Fruit fly (Drosophila melanogaster): ENCODE results near the gene gzl.

The gzl gene

DNA sequence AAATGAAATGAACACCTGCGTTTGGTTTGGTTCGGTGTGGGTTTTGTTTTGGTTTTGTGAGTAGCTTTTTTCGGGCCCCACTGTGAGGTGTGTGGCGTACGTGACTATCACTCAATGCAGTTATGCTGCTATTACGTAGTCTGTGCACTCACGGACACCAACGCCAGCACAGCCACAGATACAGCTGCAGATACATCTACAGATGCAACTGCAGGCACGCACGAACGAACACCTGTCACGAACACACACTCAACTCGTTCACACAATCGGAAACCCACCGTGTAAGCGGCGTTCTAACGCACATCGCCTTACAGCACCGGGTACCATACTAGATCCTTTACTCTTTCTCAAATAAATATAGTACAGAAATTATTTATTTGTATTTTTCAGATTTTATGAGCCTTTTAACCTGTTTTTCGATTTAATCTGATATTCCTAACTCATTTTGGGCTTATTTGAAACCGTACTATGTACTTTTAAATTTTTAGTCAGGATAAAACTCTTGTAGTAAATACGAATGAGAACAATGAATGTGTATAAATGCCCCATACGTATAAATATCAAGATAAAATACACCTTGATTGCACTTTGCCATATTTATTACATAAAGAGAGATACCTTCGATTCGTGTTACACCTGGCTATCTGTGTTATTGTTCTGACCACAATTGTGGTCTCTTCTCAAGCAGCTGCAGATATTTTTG lies 42.9 kb downstream of the gzl start (continued):
- peak; percentile 57 for TF ChIP-seq CG10979 (tag; optimal IDR thresholded peaks at IDR 0.05)
- no peak for TF ChIP-seq corto (GFP tag; optimal IDR thresholded peaks at IDR 0.05)
- no peak for TF ChIP-seq slou (GFP tag; optimal IDR thresholded peaks at IDR 0.05)
- TF ChIP-seq fd102C (GFP tag; optimal IDR thresholded peaks at IDR 0.05): no peak
- no peak for TF ChIP-seq wdn (GFP tag; IDR thresholded peaks at IDR 0.05)
- TF ChIP-seq NK7.1 (GFP tag; optimal IDR thresholded peaks at IDR 0.05): no peak
- no peak for TF ChIP-seq lov (optimal IDR thresholded peaks at IDR 0.05)
- no peak for TF ChIP-seq lov (GFP tag; IDR thresholded peaks at IDR 0.05)
- no peak for TF ChIP-seq CG1233 (GFP tag; optimal IDR thresholded peaks at IDR 0.05)
- peak; percentile 14 for TF ChIP-seq unpg (GFP tag; optimal IDR thresholded peaks at IDR 0.05)
- peak; percentile 43 for TF ChIP-seq CG14710 (tag; optimal IDR thresholded peaks at IDR 0.05)
- TF ChIP-seq bcd (GFP tag; optimal IDR thresholded peaks at IDR 0.05): no peak
- no peak for TF ChIP-seq klu (GFP tag; IDR thresholded peaks at IDR 0.05)
- peak; percentile 18 for TF ChIP-seq fd96Cb (tag; optimal IDR thresholded peaks at IDR 0.05)
- no peak for TF ChIP-seq CG14860 (GFP tag; IDR thresholded peaks at IDR 0.05; ENCODE audit: partially characterized antibody)
- TF ChIP-seq Blimp-1 (GFP tag; optimal IDR thresholded peaks at IDR 0.05): no peak
- TF ChIP-seq rib (GFP tag; IDR thresholded peaks at IDR 0.05): no peak
- no peak for TF ChIP-seq Optix (GFP tag; IDR thresholded peaks at IDR 0.05)
- no peak for TF ChIP-seq Hand (GFP tag; optimal IDR thresholded peaks at IDR 0.05)
- no peak for TF ChIP-seq Hr51 (GFP tag; optimal IDR thresholded peaks at IDR 0.05)
- TF ChIP-seq CG33557 (GFP tag; optimal IDR thresholded peaks at IDR 0.05): no peak
- no peak for TF ChIP-seq CG15514 (GFP tag; optimal IDR thresholded peaks at IDR 0.05)
- TF ChIP-seq CG43689 (GFP tag; IDR thresholded peaks at IDR 0.05): no peak
- TF ChIP-seq Drgx (GFP tag; IDR thresholded peaks at IDR 0.05): peak; percentile 11; the same call in 1 of the 2 replicates
- no peak for TF ChIP-seq CG2875 (GFP tag; optimal IDR thresholded peaks at IDR 0.05)
- TF ChIP-seq CG7556 (GFP tag; optimal IDR thresholded peaks at IDR 0.05): peak; percentile 40
- no peak for TF ChIP-seq gcm (GFP tag; optimal IDR thresholded peaks at IDR 0.05)
- TF ChIP-seq CG8281 (tag; optimal IDR thresholded peaks at IDR 0.05): no peak
- TF ChIP-seq E2f1 (GFP tag; IDR thresholded peaks at IDR 0.05): no peak
- no peak for TF ChIP-seq CG4404 (GFP tag; IDR thresholded peaks at IDR 0.05)
- TF ChIP-seq CG12391 (tag; optimal IDR thresholded peaks at IDR 0.05): peak; percentile 11
- no peak for TF ChIP-seq Asciz (GFP tag; optimal IDR thresholded peaks at IDR 0.05)
- no peak for TF ChIP-seq chm (GFP tag; IDR thresholded peaks at IDR 0.05)
- no peak for TF ChIP-seq C15 (GFP tag; IDR thresholded peaks at IDR 0.05)
- no peak for TF ChIP-seq br (optimal IDR thresholded peaks at IDR 0.05)
- TF ChIP-seq CG30431 (GFP tag; optimal IDR thresholded peaks at IDR 0.05): no peak
- no peak for TF ChIP-seq tll (GFP tag; optimal IDR thresholded peaks at IDR 0.05)
- TF ChIP-seq CG13287 (GFP tag; IDR thresholded peaks at IDR 0.05; ENCODE audit: partially characterized antibody): no peak
- no peak for TF ChIP-seq amos (GFP tag; IDR thresholded peaks at IDR 0.05; ENCODE audit: partially characterized antibody)
- TF ChIP-seq HLH3B (GFP tag; IDR thresholded peaks at IDR 0.05): no peak
- no peak for TF ChIP-seq CG6813 (GFP tag; optimal IDR thresholded peaks at IDR 0.05)
- TF ChIP-seq eve (GFP tag; optimal IDR thresholded peaks at IDR 0.05): peak in 1 of 2 experiments; percentile 66
- no peak for TF ChIP-seq usp (GFP tag; optimal IDR thresholded peaks at IDR 0.05)
- peak; percentile 17 for TF ChIP-seq CG9437 (GFP tag; optimal IDR thresholded peaks at IDR 0.05)
- TF ChIP-seq CG18764 (GFP tag; optimal IDR thresholded peaks at IDR 0.05): no peak
- no peak for TF ChIP-seq Taf1 (GFP tag; IDR thresholded peaks at IDR 0.05)
- TF ChIP-seq wor (GFP tag; IDR thresholded peaks at IDR 0.05): no peak
- no peak for TF ChIP-seq Stat92E (GFP tag; optimal IDR thresholded peaks at IDR 0.05)
- TF ChIP-seq mirr (GFP tag; optimal IDR thresholded peaks at IDR 0.05): no peak
